Fruit fly (Drosophila melanogaster) whole organism, embryonic: Measurements from ENCODE around the gene Hr78.
A peak's percentile ranks its signal among the peaks of the same experiment; 100 is the strongest.

Experiments used
- CG10147 ChIP-seq: fragments of 200-800 bp; sonication (Bioruptor generic); optimal IDR thresholded peaks from 2 replicates; lab custom pipeline; 2019; ENCODE audit warnings: missing biosample characterization, mild to moderate bottlenecking, missing genetic modification characterization, moderate library complexity
- CG10274 ChIP-seq: fragments of 200-800 bp; sonication (Bioruptor generic); optimal IDR thresholded peaks from 3 replicates; lab custom pipeline; 2017; ENCODE audit warnings: missing biosample characterization, mild to moderate bottlenecking, missing genetic modification characterization
- CG10431 ChIP-seq: fragments of 200-800 bp; sonication (Bioruptor generic); optimal IDR thresholded peaks from 3 replicates; lab custom pipeline; 2018; ENCODE audit warnings: missing biosample characterization, mild to moderate bottlenecking, missing genetic modification characterization
- CG11723 ChIP-seq: fragments of 200-800 bp; sonication (Bioruptor generic); optimal IDR thresholded peaks from 2 replicates; lab custom pipeline; 2017; ENCODE audit warnings: missing biosample characterization, mild to moderate bottlenecking, missing genetic modification characterization
- CG12219 ChIP-seq: fragments of 200-800 bp; sonication (Bioruptor generic); optimal IDR thresholded peaks from 3 replicates; lab custom pipeline; 2018; ENCODE audit warnings: missing biosample characterization, mild to moderate bottlenecking, missing genetic modification characterization
- CG13775 ChIP-seq: fragments of 200-800 bp; sonication (Bioruptor generic); optimal IDR thresholded peaks from 3 replicates; lab custom pipeline; 2017; ENCODE audit warnings: missing biosample characterization, mild to moderate bottlenecking, missing genetic modification characterization
- CG13894 ChIP-seq: fragments of 200-800 bp; sonication (Bioruptor generic); optimal IDR thresholded peaks from 3 replicates; lab custom pipeline; 2018; ENCODE audit warnings: missing biosample characterization, mild to moderate bottlenecking, missing genetic modification characterization, moderate library complexity
- CG1602 ChIP-seq: fragments of 200-800 bp; sonication (Bioruptor generic); optimal IDR thresholded peaks from 3 replicates; lab custom pipeline; 2016; ENCODE audit warnings: missing biosample characterization, missing genetic modification characterization
- CG16813 ChIP-seq: fragments of 200-800 bp; sonication (Bioruptor generic); IDR thresholded peaks from 3 replicates; pipeline ENCODE4 v1.3.6; 2022; ENCODE audit warnings: missing biosample characterization, missing genetic modification characterization; ENCODE audit not compliant: partially characterized antibody
- CG31388 ChIP-seq: fragments of 200-800 bp; sonication (Bioruptor generic); optimal IDR thresholded peaks from 2 replicates; lab custom pipeline; 2016; ENCODE audit warnings: missing biosample characterization, missing genetic modification characterization
- CG6175 ChIP-seq: fragments of 200-800 bp; sonication (Bioruptor generic); IDR thresholded peaks from 3 replicates; pipeline ENCODE4 v1.3.6; 2022; ENCODE audit warnings: missing biosample characterization, missing genetic modification characterization
- CG7786 ChIP-seq: fragments of 200-800 bp; sonication (Bioruptor generic); optimal IDR thresholded peaks from 2 replicates; lab custom pipeline; 2016; ENCODE audit warnings: missing biosample characterization, missing genetic modification characterization
- CG9876 ChIP-seq: fragments of 200-800 bp; sonication (Bioruptor generic); optimal IDR thresholded peaks from 2 replicates; lab custom pipeline; 2016; ENCODE audit warnings: missing biosample characterization, missing genetic modification characterization
- CkIIα-i1 ChIP-seq: fragments of 200-800 bp; sonication (Bioruptor generic); IDR thresholded peaks from 2 replicates; pipeline ENCODE4 v1.3.6; 2022; ENCODE audit warnings: missing biosample characterization, missing genetic modification characterization
- Dad ChIP-seq: fragments of 200-800 bp; sonication (Bioruptor generic); optimal IDR thresholded peaks from 3 replicates; lab custom pipeline; 2016; ENCODE audit warnings: missing biosample characterization, missing genetic modification characterization
- Dek ChIP-seq: fragments of 200-800 bp; sonication (Bioruptor generic); optimal IDR thresholded peaks from 3 replicates; lab custom pipeline; 2019; ENCODE audit warnings: missing biosample characterization, mild to moderate bottlenecking, missing genetic modification characterization, moderate library complexity
- Dref ChIP-seq: fragments of 200-800 bp; sonication (Bioruptor generic); IDR thresholded peaks from 2 replicates; pipeline ENCODE4 v1.3.6; 2022; ENCODE audit warnings: missing biosample characterization, missing genetic modification characterization
- Ets97D ChIP-seq: fragments of 200-800 bp; sonication (Bioruptor generic); optimal IDR thresholded peaks from 3 replicates; lab custom pipeline; 2016; ENCODE audit warnings: missing biosample characterization, missing genetic modification characterization
- HLH4C ChIP-seq: fragments of 200-800 bp; sonication (Bioruptor generic); IDR thresholded peaks from 3 replicates; pipeline ENCODE4 v1.3.6; 2022; ENCODE audit warnings: missing biosample characterization, missing genetic modification characterization; ENCODE audit not compliant: partially characterized antibody
- HmgD ChIP-seq: fragments of 200-800 bp; sonication (Bioruptor generic); optimal IDR thresholded peaks from 3 replicates; lab custom pipeline; 2016; ENCODE audit warnings: missing biosample characterization, missing genetic modification characterization
- Hmx ChIP-seq: fragments of 200-800 bp; sonication (Bioruptor generic); optimal IDR thresholded peaks from 2 replicates; lab custom pipeline; 2016; ENCODE audit warnings: missing biosample characterization, missing genetic modification characterization
- Hr51 ChIP-seq, 2 experiments: fragments of 200-800 bp; sonication (Bioruptor generic); optimal IDR thresholded peaks; 2 replicates in 1 of 2; 3 replicates in 1 of 2; lab custom pipeline; 2016 to 2018; ENCODE audit warnings: missing biosample characterization in 2 of 2, missing genetic modification characterization in 2 of 2, mild to moderate bottlenecking in 1 of 2, moderate library complexity in 1 of 2
- Max ChIP-seq: fragments of 200-800 bp; sonication (Bioruptor generic); optimal IDR thresholded peaks from 2 replicates; lab custom pipeline; 2016; ENCODE audit warnings: missing biosample characterization, mild to moderate bottlenecking, missing genetic modification characterization
- NC2α ChIP-seq: fragments of 200-800 bp; sonication (Bioruptor generic); optimal IDR thresholded peaks from 2 replicates; lab custom pipeline; 2016; ENCODE audit warnings: missing biosample characterization, missing genetic modification characterization
- NK7.1 ChIP-seq: fragments of 200-800 bp; sonication (Bioruptor generic); optimal IDR thresholded peaks from 3 replicates; lab custom pipeline; 2016; ENCODE audit warnings: missing biosample characterization, missing genetic modification characterization
- Pdp1 ChIP-seq, 2 experiments: fragments of 200-800 bp; sonication (Bioruptor generic); optimal IDR thresholded peaks; 3 replicates each; lab custom pipeline; 2016; ENCODE audit warnings: missing biosample characterization in 2 of 2, missing genetic modification characterization in 2 of 2, mild to moderate bottlenecking in 1 of 2, moderate library complexity in 1 of 2
- Poxn ChIP-seq: fragments of 200-800 bp; sonication (Bioruptor generic); IDR thresholded peaks from 2 replicates; pipeline ENCODE4 v1.3.6; 2022; ENCODE audit warnings: missing biosample characterization, missing genetic modification characterization
- Sin3A ChIP-seq: fragments of >200 bp; optimal IDR thresholded peaks from 2 replicates; lab custom pipeline; 2018
- Spps ChIP-seq: fragments of 200-800 bp; sonication (Bioruptor generic); optimal IDR thresholded peaks from 2 replicates; lab custom pipeline; 2018; ENCODE audit warnings: missing biosample characterization, mild to moderate bottlenecking, missing genetic modification characterization
- Trl ChIP-seq, 3 experiments: fragments of >200 bp in 2 of 3; fragments of 200-800 bp in 1 of 3; sonication (Bioruptor generic) in 1 of 3; optimal IDR thresholded peaks; 2 replicates in 1 of 3; 3 replicates in 2 of 3; lab custom pipeline; 2016 to 2017; ENCODE audit warnings: missing biosample characterization in 1 of 3, missing genetic modification characterization in 1 of 3
- bigmax ChIP-seq: fragments of 200-800 bp; sonication (Bioruptor generic); optimal IDR thresholded peaks from 2 replicates; lab custom pipeline; 2018; ENCODE audit warnings: missing biosample characterization, mild to moderate bottlenecking, missing genetic modification characterization
- chif ChIP-seq, 2 experiments: fragments of 200-800 bp; sonication (Bioruptor generic); optimal IDR thresholded peaks; 3 replicates each; lab custom pipeline; 2016; ENCODE audit warnings: missing biosample characterization in 2 of 2, missing genetic modification characterization in 2 of 2
- da ChIP-seq: fragments of 200-800 bp; sonication (Bioruptor generic); optimal IDR thresholded peaks from 2 replicates; lab custom pipeline; 2016; ENCODE audit warnings: missing biosample characterization, missing genetic modification characterization
- en ChIP-seq: fragments of 200-800 bp; sonication (Bioruptor generic); optimal IDR thresholded peaks from 2 replicates; lab custom pipeline; 2016; ENCODE audit warnings: missing biosample characterization, missing genetic modification characterization
- exex ChIP-seq: fragments of 200-800 bp; sonication (Bioruptor generic); optimal IDR thresholded peaks from 4 replicates; lab custom pipeline; 2018; ENCODE audit warnings: missing biosample characterization, mild to moderate bottlenecking, missing genetic modification characterization, moderate library complexity
- ftz-f1 ChIP-seq: fragments of 200-800 bp; sonication (Bioruptor generic); optimal IDR thresholded peaks from 2 replicates; lab custom pipeline; 2016; ENCODE audit warnings: missing biosample characterization, missing genetic modification characterization
- gce ChIP-seq: fragments of 200-800 bp; sonication (Bioruptor generic); IDR thresholded peaks from 3 replicates; pipeline ENCODE4 v1.3.6; 2022; ENCODE audit warnings: missing biosample characterization, missing genetic modification characterization
- gfzf ChIP-seq: fragments of 200-800 bp; sonication (Bioruptor generic); optimal IDR thresholded peaks from 2 replicates; lab custom pipeline; 2016; ENCODE audit warnings: missing biosample characterization, mild to moderate bottlenecking, missing genetic modification characterization, moderate library complexity
- jing ChIP-seq: fragments of 200-800 bp; sonication (Bioruptor generic); optimal IDR thresholded peaks from 2 replicates; lab custom pipeline; 2018; ENCODE audit warnings: missing biosample characterization, mild to moderate bottlenecking, missing genetic modification characterization
- lab ChIP-seq: fragments of 200-800 bp; sonication (Bioruptor generic); optimal IDR thresholded peaks from 3 replicates; lab custom pipeline; 2017; ENCODE audit warnings: missing biosample characterization, missing genetic modification characterization, mild to moderate bottlenecking, moderate library complexity, missing genetic modification reagents
- mld ChIP-seq: fragments of 200-800 bp; sonication (Bioruptor generic); IDR thresholded peaks from 3 replicates; pipeline ENCODE4 v1.3.6; 2022; ENCODE audit warnings: missing biosample characterization, missing genetic modification characterization; ENCODE audit not compliant: partially characterized antibody
- psq ChIP-seq: fragments of 200-800 bp; sonication (Bioruptor generic); optimal IDR thresholded peaks from 2 replicates; lab custom pipeline; 2017; ENCODE audit warnings: missing biosample characterization, missing genetic modification characterization
- ro ChIP-seq: fragments of 200-800 bp; sonication (Bioruptor generic); IDR thresholded peaks from 2 replicates; pipeline ENCODE4 v1.3.6; 2022; ENCODE audit warnings: missing biosample characterization, missing genetic modification characterization
- row ChIP-seq: fragments of 200-800 bp; sonication (Bioruptor generic); IDR thresholded peaks from 3 replicates; pipeline ENCODE4 v1.3.6; 2022; ENCODE audit warnings: missing biosample characterization, missing genetic modification characterization
- salm ChIP-seq: fragments of 200-800 bp; sonication (Bioruptor generic); optimal IDR thresholded peaks from 2 replicates; lab custom pipeline; 2018; ENCODE audit warnings: missing biosample characterization, mild to moderate bottlenecking, missing genetic modification characterization
- seq ChIP-seq: fragments of 200-800 bp; sonication (Bioruptor generic); IDR thresholded peaks from 2 replicates; pipeline ENCODE4 v1.3.6; 2022; ENCODE audit warnings: missing biosample characterization, missing genetic modification characterization
- sim ChIP-seq: fragments of 200-800 bp; sonication (Bioruptor generic); IDR thresholded peaks from 2 replicates; pipeline ENCODE4 v1.3.6; 2022; ENCODE audit warnings: missing biosample characterization, missing genetic modification characterization
- stwl ChIP-seq: fragments of 200-800 bp; sonication (Bioruptor generic); optimal IDR thresholded peaks from 3 replicates; lab custom pipeline; 2018; ENCODE audit warnings: missing biosample characterization, mild to moderate bottlenecking, missing genetic modification characterization, moderate library complexity
- tgo ChIP-seq: fragments of 200-800 bp; sonication (Bioruptor generic); IDR thresholded peaks from 3 replicates; pipeline ENCODE4 v1.3.6; 2022; ENCODE audit warnings: missing biosample characterization, missing genetic modification characterization
- vfl ChIP-seq: fragments of 200-800 bp; sonication (Bioruptor generic); optimal IDR thresholded peaks from 2 replicates; lab custom pipeline; 2016; ENCODE audit warnings: missing biosample characterization, missing genetic modification characterization
- wor ChIP-seq: fragments of 200-800 bp; sonication (Bioruptor generic); IDR thresholded peaks from 2 replicates; pipeline ENCODE4 v1.3.6; 2022; ENCODE audit warnings: missing biosample characterization, missing genetic modification characterization

Hr78 gene

DNA sequence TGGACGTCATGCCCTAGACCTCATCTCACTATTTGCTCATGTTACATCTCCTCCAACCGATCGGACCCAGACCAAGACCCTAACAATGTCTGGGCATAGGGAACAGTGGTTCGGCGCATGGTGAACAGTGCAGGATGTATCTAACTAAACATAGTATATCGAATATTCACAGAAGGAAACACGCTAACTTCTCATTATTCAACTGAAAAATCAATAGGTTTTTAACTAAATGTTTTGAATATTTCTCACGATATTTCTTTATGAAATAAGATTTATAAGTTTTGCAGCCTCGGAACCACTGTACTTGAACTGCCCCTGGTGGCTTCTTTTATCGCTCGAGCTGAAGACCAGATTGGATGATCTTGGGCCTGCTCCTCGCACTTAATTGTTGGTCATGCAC, 43.7 kb downstream of the Hr78 start (continued):
- no peak for TF ChIP-seq Hmx (GFP tag; lab: Kevin White, UChicago)
- TF ChIP-seq CG12219 (GFP tag; lab: Kevin White, UChicago): peak; percentile 56
- TF ChIP-seq en (GFP tag; lab: Kevin White, UChicago): peak; percentile 28
- TF ChIP-seq Pdp1 (GFP tag; optimal IDR thresholded peaks at IDR 0.05; lab: Kevin White, UChicago): peak; percentile 29 to 56
- no peak for TF ChIP-seq ftz-f1
- no peak for TF ChIP-seq Dek
- TF ChIP-seq Ets97D (GFP tag; lab: Kevin White, UChicago): no peak
- TF ChIP-seq chif (GFP tag; optimal IDR thresholded peaks at IDR 0.05; lab: Kevin White, UChicago): peak; percentile 38 to 75
- TF ChIP-seq wor (GFP tag; lab: Robert Waterston, UW): no peak
- peak; percentile 42 for TF ChIP-seq CG7786 (GFP tag; lab: Kevin White, UChicago)
- TF ChIP-seq Hr51 (GFP tag; optimal IDR thresholded peaks at IDR 0.05; lab: Kevin White, UChicago): no peak
- peak; percentile 14 for TF ChIP-seq NC2α
- no peak for TF ChIP-seq CG6175 (GFP tag; lab: Robert Waterston, UW)
- TF ChIP-seq Sin3A (lab: Kevin White, UChicago): no peak
- peak; percentile 0 for TF ChIP-seq lab (GFP tag; lab: Kevin White, UChicago)
- TF ChIP-seq HLH4C (GFP tag; lab: Robert Waterston, UW): no peak
- TF ChIP-seq CG10431 (GFP tag; lab: Kevin White, UChicago): no peak
- TF ChIP-seq CG10147 (GFP tag; lab: Kevin White, UChicago): no peak
- TF ChIP-seq CG1602 (GFP tag; lab: Kevin White, UChicago): peak; percentile 47
- TF ChIP-seq salm: no peak
- TF ChIP-seq Poxn (GFP tag; lab: Robert Waterston, UW): no peak
- no peak for TF ChIP-seq bigmax (GFP tag; lab: Kevin White, UChicago)
- TF ChIP-seq row (GFP tag; lab: Robert Waterston, UW): peak; percentile 74
- TF ChIP-seq CG11723: peak; percentile 9
- no peak for TF ChIP-seq gfzf (GFP tag; lab: Kevin White, UChicago)
- no peak for TF ChIP-seq vfl (GFP tag; lab: Kevin White, UChicago)
- TF ChIP-seq CG10274: no peak
- no peak for TF ChIP-seq da
- no peak for TF ChIP-seq gce (GFP tag; lab: Robert Waterston, UW)
- TF ChIP-seq psq (GFP tag; lab: Kevin White, UChicago): no peak
- no peak for TF ChIP-seq Dref (GFP tag; lab: Robert Waterston, UW)
- no peak for TF ChIP-seq CG16813 (GFP tag; lab: Robert Waterston, UW)
- no peak for TF ChIP-seq Dad (GFP tag; lab: Kevin White, UChicago)
- TF ChIP-seq CG13775 (GFP tag; lab: Kevin White, UChicago): peak; percentile 48
- TF ChIP-seq Trl (optimal IDR thresholded peaks at IDR 0.05; lab: Kevin White, UChicago): no peak
- TF ChIP-seq Trl (GFP tag; optimal IDR thresholded peaks at IDR 0.05; lab: Kevin White, UChicago): peak; percentile 47
- TF ChIP-seq stwl (tag; lab: Kevin White, UChicago): no peak
- TF ChIP-seq ro (GFP tag; lab: Robert Waterston, UW): no peak
- TF ChIP-seq exex (tag; lab: Kevin White, UChicago): no peak
- TF ChIP-seq tgo (GFP tag; lab: Robert Waterston, UW): peak; percentile 57; the same call in 2 of the 3 replicates
- peak; percentile 66; the same call in 1 of the 2 replicates for TF ChIP-seq sim
- TF ChIP-seq Max: peak; percentile 43
- peak; percentile 71 for TF ChIP-seq Spps (tag; lab: Kevin White, UChicago)
- TF ChIP-seq CG13894 (tag; lab: Kevin White, UChicago): no peak
- TF ChIP-seq mld (GFP tag; lab: Robert Waterston, UW): no peak
- TF ChIP-seq CG31388: no peak
- no peak for TF ChIP-seq HmgD
- no peak for TF ChIP-seq CG9876
- no peak for TF ChIP-seq seq (GFP tag; lab: Robert Waterston, UW)
- peak; percentile 19 for TF ChIP-seq jing (GFP tag; lab: Kevin White, UChicago)
- no peak for TF ChIP-seq NK7.1
- no peak for TF ChIP-seq CkIIα-i1
